Fruit fly (Drosophila melanogaster): ENCODE results near the gene Schip1.
A peak's percentile ranks its signal among the peaks of the same experiment; 100 is the strongest.

The Schip1 gene

dm6 chr2L:10322773-10323487 is 8.0 kb downstream of the Schip1 start, which contains the start of gene CG5381:
CG5381 (minus strand) TSS chr2L:10323102.
- TF ChIP-seq Rel (GFP tag; optimal IDR thresholded peaks at IDR 0.05) (no peak), Rel (tag; optimal IDR thresholded peaks at IDR 0.05) (peak; percentile 77), Hr78 (GFP tag; optimal IDR thresholded peaks at IDR 0.05) (no peak)

DNA sequence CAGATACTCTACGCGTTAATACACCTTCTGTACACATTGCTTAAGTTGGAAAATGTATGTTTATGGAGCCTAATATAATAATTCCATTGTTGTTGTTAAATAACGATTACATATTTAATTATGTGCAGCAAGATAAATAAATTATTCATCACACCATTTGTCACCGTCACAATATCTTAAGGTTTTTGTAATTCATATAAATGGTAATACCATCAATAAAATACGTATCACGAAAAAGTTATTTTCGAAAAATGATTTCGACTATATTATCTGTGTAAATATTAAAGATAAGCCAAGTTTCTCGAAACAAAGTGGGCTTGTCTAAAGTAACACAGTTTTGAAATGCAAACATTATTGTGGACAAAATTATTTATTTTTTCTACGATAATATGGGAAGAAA is 8.7 kb downstream of the Schip1 start, which contains the start of gene CG4995:
Gene CG4995, plus strand, starts transcription at position 301 of the 400 bp plus-strand sequence.
- TF ChIP-seq foxo (GFP tag; optimal IDR thresholded peaks at IDR 0.05) = no peak
- TF ChIP-seq N (GFP tag; optimal IDR thresholded peaks at IDR 0.05) = no peak
- no peak for TF ChIP-seq CG9705 (GFP tag; optimal IDR thresholded peaks at IDR 0.05)

dm6 chr2L:10321612-10322011 is 9.3 kb downstream of the Schip1 start:
- no peak for TF ChIP-seq woc (GFP tag; optimal IDR thresholded peaks at IDR 0.05)
- TF ChIP-seq Rel (GFP tag; optimal IDR thresholded peaks at IDR 0.05) = peak; percentile 21
- TF ChIP-seq Rel (tag; optimal IDR thresholded peaks at IDR 0.05) = no peak

DNA sequence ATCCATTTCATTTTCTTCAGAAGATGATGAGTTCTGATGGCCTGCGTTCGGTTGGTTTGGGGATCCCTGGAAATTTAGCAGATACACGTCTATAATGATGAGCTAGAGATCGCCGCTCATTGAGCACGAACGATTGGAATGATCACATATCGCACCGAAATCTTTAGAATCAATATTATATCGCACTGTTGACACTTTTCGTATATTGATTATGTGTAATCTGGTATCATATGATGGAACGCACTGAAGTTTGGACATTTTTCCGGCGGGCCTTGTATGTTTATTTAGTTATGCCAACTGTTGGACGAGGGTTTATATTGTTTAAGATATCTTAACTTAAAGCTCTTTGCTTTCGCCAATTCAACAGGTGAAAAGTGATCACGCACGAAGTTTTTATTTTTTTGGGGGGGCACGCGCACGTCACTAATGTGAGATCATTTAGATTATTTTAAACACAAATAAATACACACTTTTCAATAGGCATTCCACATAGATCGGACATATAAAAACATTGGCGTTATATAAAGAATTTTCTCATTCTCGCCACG is 9.8 kb downstream of the Schip1 start:
- no peak for TF ChIP-seq HLH106 (tag; optimal IDR thresholded peaks at IDR 0.05)
- TF ChIP-seq sage (GFP tag; optimal IDR thresholded peaks at IDR 0.05) = no peak
- TF ChIP-seq foxo (GFP tag; optimal IDR thresholded peaks at IDR 0.05) = no peak
- TF ChIP-seq GATAd (GFP tag; optimal IDR thresholded peaks at IDR 0.05) = no peak
- TF ChIP-seq woc (GFP tag; optimal IDR thresholded peaks at IDR 0.05) = peak; percentile 10
- TF ChIP-seq h (GFP tag; optimal IDR thresholded peaks at IDR 0.05) = peak; percentile 11
- peak; percentile 10 for TF ChIP-seq brk (GFP tag; optimal IDR thresholded peaks at IDR 0.05)
- no peak for TF ChIP-seq Rel (GFP tag; optimal IDR thresholded peaks at IDR 0.05)
- peak; percentile 69 for TF ChIP-seq Rel (tag; optimal IDR thresholded peaks at IDR 0.05)
- no peak for TF ChIP-seq Myc (optimal IDR thresholded peaks at IDR 0.05)

dm6 chr2L:10320174-10320775 is 10.6 kb downstream of the Schip1 start:
- TF ChIP-seq Hnf4 (GFP tag; optimal IDR thresholded peaks at IDR 0.05) (no peak), Vsx2 (GFP tag; optimal IDR thresholded peaks at IDR 0.05; ENCODE audit: partially characterized antibody) (no peak), h (GFP tag; optimal IDR thresholded peaks at IDR 0.05) (no peak), CG32264 (GFP tag; optimal IDR thresholded peaks at IDR 0.05) (no peak), sv (GFP tag; optimal IDR thresholded peaks at IDR 0.05) (no peak), N (GFP tag; optimal IDR thresholded peaks at IDR 0.05) (no peak), Jra (GFP tag; optimal IDR thresholded peaks at IDR 0.05) (no peak), Sp1 (GFP tag; optimal IDR thresholded peaks at IDR 0.05) (no peak), Mio (GFP tag; optimal IDR thresholded peaks at IDR 0.05) (no peak), fru (GFP tag; optimal IDR thresholded peaks at IDR 0.05) (no peak), ey (GFP tag; optimal IDR thresholded peaks at IDR 0.05) (no peak), HLH106 (tag; optimal IDR thresholded peaks at IDR 0.05) (no peak), GATAd (GFP tag; optimal IDR thresholded peaks at IDR 0.05) (no peak), OdsH (GFP tag; optimal IDR thresholded peaks at IDR 0.05) (no peak)

dm6 chr2L:10315888-10316287 is 15.0 kb downstream of the Schip1 start:
- no peak for TF ChIP-seq sage (GFP tag; optimal IDR thresholded peaks at IDR 0.05)
- TF ChIP-seq Hr78 (GFP tag; optimal IDR thresholded peaks at IDR 0.05) = no peak
- no peak for TF ChIP-seq ey (GFP tag; optimal IDR thresholded peaks at IDR 0.05)
- no peak for TF ChIP-seq Sp1 (GFP tag; optimal IDR thresholded peaks at IDR 0.05)
- TF ChIP-seq foxo (GFP tag; optimal IDR thresholded peaks at IDR 0.05) = no peak
- TF ChIP-seq pan (optimal IDR thresholded peaks at IDR 0.05) = no peak
- TF ChIP-seq Jra (GFP tag; optimal IDR thresholded peaks at IDR 0.05) = no peak
- no peak for TF ChIP-seq Mio (GFP tag; optimal IDR thresholded peaks at IDR 0.05)
- TF ChIP-seq rgr (GFP tag; optimal IDR thresholded peaks at IDR 0.05) = no peak
- TF ChIP-seq HLH106 (tag; optimal IDR thresholded peaks at IDR 0.05) = no peak
- TF ChIP-seq dmrt93B (GFP tag; optimal IDR thresholded peaks at IDR 0.05) = no peak
- TF ChIP-seq usp (GFP tag; optimal IDR thresholded peaks at IDR 0.05) = no peak
- TF ChIP-seq h (GFP tag; optimal IDR thresholded peaks at IDR 0.05) = no peak
- TF ChIP-seq jim (GFP tag; optimal IDR thresholded peaks at IDR 0.05) = no peak
- no peak for TF ChIP-seq Dfd (GFP tag; optimal IDR thresholded peaks at IDR 0.05)
- TF ChIP-seq lola (GFP tag; optimal IDR thresholded peaks at IDR 0.05) = no peak
- TF ChIP-seq Abd-B (GFP tag; optimal IDR thresholded peaks at IDR 0.05) = no peak
- no peak for TF ChIP-seq Hnf4 (GFP tag; optimal IDR thresholded peaks at IDR 0.05)
- no peak for TF ChIP-seq sv (GFP tag; optimal IDR thresholded peaks at IDR 0.05)
- TF ChIP-seq CG32264 (GFP tag; optimal IDR thresholded peaks at IDR 0.05) = no peak
